Worm (Caenorhabditis elegans) whole organism, L2 larva: ENCODE measurements around the gene srg-3.

Experiments
- C34F6.9 ChIP-seq: fragments of 150-350 bp; optimal IDR thresholded peaks from 2 replicates; lab custom pipeline; 2014; ENCODE audit warnings: missing biosample characterization, missing genetic modification characterization
- F13H6.1 ChIP-seq: sonication (generic microtip); optimal IDR thresholded peaks from 2 replicates; lab custom pipeline; 2016; ENCODE audit warnings: missing genetic modification characterization, missing compliant biosample characterization
- R02D3.7 ChIP-seq: fragments of 150-350 bp; optimal IDR thresholded peaks from 2 replicates; lab custom pipeline; 2014; ENCODE audit warnings: missing biosample characterization, missing genetic modification characterization
- Y55F3AM.14 ChIP-seq: fragments of 200-800 bp; sonication (Bioruptor generic); optimal IDR thresholded peaks from 2 replicates; lab custom pipeline; 2018; ENCODE audit warnings: mild to moderate bottlenecking, missing genetic modification characterization, missing compliant biosample characterization
- ama-1 ChIP-seq: fragments of 150-350 bp; optimal IDR thresholded peaks from 2 replicates; lab custom pipeline; 2018; ENCODE audit warnings: inconsistent platforms
- blmp-1 ChIP-seq: sonication (generic microtip); optimal IDR thresholded peaks from 2 replicates; lab custom pipeline; 2017; ENCODE audit warnings: missing genetic modification characterization, mild to moderate bottlenecking, missing compliant biosample characterization, antibody characterized with exemption, moderate library complexity; ENCODE audit not compliant: insufficient read depth
- crh-2 ChIP-seq: sonication (generic microtip); optimal IDR thresholded peaks from 2 replicates; lab custom pipeline; 2017; ENCODE audit warnings: missing biosample characterization, missing genetic modification characterization
- dmd-4 ChIP-seq: sonication (generic microtip); optimal IDR thresholded peaks from 2 replicates; lab custom pipeline; 2017; ENCODE audit warnings: missing biosample characterization, missing genetic modification characterization
- egl-27 ChIP-seq: sonication (generic microtip); optimal IDR thresholded peaks from 3 replicates; lab custom pipeline; 2017; ENCODE audit warnings: missing biosample characterization, missing genetic modification reagents, missing genetic modification characterization
- elt-1 ChIP-seq: fragments of 150-350 bp; optimal IDR thresholded peaks from 2 replicates; lab custom pipeline; 2014; ENCODE audit warnings: missing biosample characterization, missing genetic modification characterization
- elt-3 ChIP-seq: sonication (generic microtip); optimal IDR thresholded peaks from 2 replicates; lab custom pipeline; 2017; ENCODE audit warnings: missing biosample characterization, missing genetic modification characterization
- fos-1 ChIP-seq: fragments of 150-350 bp; optimal IDR thresholded peaks from 2 replicates; lab custom pipeline; 2014; ENCODE audit warnings: missing biosample characterization, missing genetic modification characterization
- gmeb-1 ChIP-seq: fragments of 150-350 bp; optimal IDR thresholded peaks from 2 replicates; lab custom pipeline; 2014; ENCODE audit warnings: missing biosample characterization, missing genetic modification characterization
- lin-11 ChIP-seq: fragments of 150-350 bp; sonication (generic microtip); optimal IDR thresholded peaks from 2 replicates; lab custom pipeline; 2014; ENCODE audit warnings: missing biosample characterization, missing genetic modification characterization, inconsistent platforms, mixed read lengths
- lin-39 ChIP-seq: fragments of 150-350 bp; optimal IDR thresholded peaks from 2 replicates; lab custom pipeline; 2014; ENCODE audit warnings: missing biosample characterization, missing genetic modification reagents, missing genetic modification characterization
- lsy-2 ChIP-seq, 2 experiments: fragments of 150-350 bp in 1 of 2; sonication (generic microtip) in 1 of 2; optimal IDR thresholded peaks; 2 replicates each; lab custom pipeline; 2014 to 2017; ENCODE audit warnings: missing biosample characterization in 2 of 2, missing genetic modification characterization in 2 of 2
- mab-5 ChIP-seq: fragments of 150-350 bp; optimal IDR thresholded peaks from 2 replicates; lab custom pipeline; 2014; ENCODE audit warnings: missing biosample characterization, missing genetic modification characterization
- mdl-1 ChIP-seq, 2 experiments: fragments of 150-350 bp in 1 of 2; sonication (generic microtip) in 1 of 2; optimal IDR thresholded peaks; 2 replicates each; lab custom pipeline; 2017; ENCODE audit warnings: missing biosample characterization in 2 of 2, missing genetic modification characterization in 2 of 2
- nhr-10 ChIP-seq: sonication (generic microtip); optimal IDR thresholded peaks from 2 replicates; lab custom pipeline; 2017; ENCODE audit warnings: missing biosample characterization, missing genetic modification characterization
- nhr-12 ChIP-seq: fragments of 150-350 bp; optimal IDR thresholded peaks from 2 replicates; lab custom pipeline; 2014; ENCODE audit warnings: missing biosample characterization, missing genetic modification characterization
- nhr-129 ChIP-seq: fragments of 150-350 bp; optimal IDR thresholded peaks from 2 replicates; lab custom pipeline; 2014; ENCODE audit warnings: missing biosample characterization, missing genetic modification characterization
- nhr-21 ChIP-seq: fragments of 150-350 bp; optimal IDR thresholded peaks from 2 replicates; lab custom pipeline; 2014; ENCODE audit warnings: missing biosample characterization, missing genetic modification characterization
- nhr-237 ChIP-seq: fragments of 150-350 bp; optimal IDR thresholded peaks from 2 replicates; lab custom pipeline; 2014; ENCODE audit warnings: missing biosample characterization, missing genetic modification characterization
- nhr-25 ChIP-seq: fragments of 150-350 bp; sonication (generic microtip); optimal IDR thresholded peaks from 3 replicates; lab custom pipeline; 2014; ENCODE audit warnings: missing biosample characterization, missing genetic modification characterization
- nhr-77 ChIP-seq: fragments of 150-350 bp; optimal IDR thresholded peaks from 2 replicates; lab custom pipeline; 2014; ENCODE audit warnings: missing biosample characterization, missing genetic modification characterization
- peb-1 ChIP-seq: fragments of 150-350 bp; optimal IDR thresholded peaks from 2 replicates; lab custom pipeline; 2014; ENCODE audit warnings: missing biosample characterization, missing genetic modification characterization
- sem-4 ChIP-seq: fragments of 150-350 bp; optimal IDR thresholded peaks from 2 replicates; lab custom pipeline; 2014; ENCODE audit warnings: missing biosample characterization, missing genetic modification reagents, missing genetic modification characterization
- skn-1 ChIP-seq: sonication (generic microtip); optimal IDR thresholded peaks from 2 replicates; lab custom pipeline; 2017; ENCODE audit warnings: missing biosample characterization, missing genetic modification characterization
- snpc-4 ChIP-seq: fragments of 150-350 bp; optimal IDR thresholded peaks from 2 replicates; lab custom pipeline; 2014; ENCODE audit warnings: missing biosample characterization, missing genetic modification characterization
- unc-55 ChIP-seq: fragments of 150-350 bp; sonication (generic microtip); optimal IDR thresholded peaks from 3 replicates; lab custom pipeline; 2014; ENCODE audit warnings: missing biosample characterization, missing genetic modification reagents, missing genetic modification characterization
- zag-1 ChIP-seq: fragments of 150-350 bp; optimal IDR thresholded peaks from 2 replicates; lab custom pipeline; 2014; ENCODE audit warnings: missing biosample characterization, missing genetic modification characterization
- ztf-1 ChIP-seq: fragments of 200-800 bp; sonication (Bioruptor generic); conservative IDR thresholded peaks from 2 replicates; pipeline ENCODE4 v1.3.6; 2022; ENCODE audit warnings: missing genetic modification characterization, missing compliant biosample characterization

srg-3 gene

ce11 chrIII:6298131-6298530, 28.0 kb upstream of the srg-3 start, which contains the start of gene F47D12.3:
TSS of gene F47D12.3 (plus strand) at chrIII:6298461.
- TF ChIP-seq blmp-1, result no peak
- TF ChIP-seq elt-1 (tag; lab: Kevin White, UChicago), result no peak
- TF ChIP-seq R02D3.7, result no peak
- TF ChIP-seq snpc-4 (tag; lab: Kevin White, UChicago), result no peak
- no peak for TF ChIP-seq elt-3 (tag; lab: Kevin White, UChicago)
- no peak for TF ChIP-seq ama-1 (lab: Kevin White, UChicago)
- no peak for TF ChIP-seq ztf-1 (GFP tag; lab: Robert Waterston, UW)
- no peak for TF ChIP-seq nhr-129 (tag; lab: Kevin White, UChicago)
- TF ChIP-seq F13H6.1 (tag; lab: Kevin White, UChicago), result no peak
- TF ChIP-seq lin-39, result no peak
- TF ChIP-seq lin-11, result no peak
- no peak for TF ChIP-seq lsy-2 (tag; optimal IDR thresholded peaks at IDR 0.05; lab: Kevin White, UChicago)
- TF ChIP-seq mab-5 (tag; lab: Kevin White, UChicago), result no peak
- TF ChIP-seq mdl-1 (tag; optimal IDR thresholded peaks at IDR 0.05; lab: Kevin White, UChicago), result no peak
- TF ChIP-seq dmd-4 (tag; lab: Kevin White, UChicago), result no peak
- no peak for TF ChIP-seq nhr-237 (tag; lab: Kevin White, UChicago)
- TF ChIP-seq egl-27 (tag; lab: Kevin White, UChicago), result no peak
- no peak for TF ChIP-seq zag-1
- TF ChIP-seq gmeb-1 (tag; lab: Kevin White, UChicago), result no peak

ce11 chrIII:6297599-6297998, 27.4 kb upstream of the srg-3 start:
- TF ChIP-seq nhr-10 (tag; lab: Kevin White, UChicago) (no peak), zag-1 (peak; percentile 27), unc-55 (GFP tag; lab: Kevin White, UChicago) (peak; percentile 77)

- TF ChIP-seq sem-4 (tag; lab: Kevin White, UChicago) (no peak), nhr-10 (tag; lab: Kevin White, UChicago) (no peak), skn-1 (tag; lab: Kevin White, UChicago) (no peak), R02D3.7 (no peak), gmeb-1 (tag; lab: Kevin White, UChicago) (no peak), blmp-1 (no peak)
Observed at ce11 chrIII:6295972-6296700, 26.0 kb upstream of the srg-3 start, which contains the start of gene F47D12.7. TSS of gene F47D12.7 (minus strand) at chrIII:6296022.

- no peak for TF ChIP-seq elt-1 (tag; lab: Kevin White, UChicago)
- no peak for TF ChIP-seq nhr-12
- TF ChIP-seq egl-27 (tag; lab: Kevin White, UChicago), result no peak
- TF ChIP-seq fos-1 (tag; lab: Kevin White, UChicago), result peak; percentile 95
- no peak for TF ChIP-seq peb-1
- TF ChIP-seq nhr-21 (tag; lab: Kevin White, UChicago), result no peak
- TF ChIP-seq crh-2 (tag; lab: Kevin White, UChicago), result no peak
- no peak for TF ChIP-seq dmd-4 (tag; lab: Kevin White, UChicago)
Observed at ce11 chrIII:6290469-6291182, 20.4 kb upstream of the srg-3 start.

ce11 chrIII:6289366-6289765, 19.2 kb upstream of the srg-3 start:
- no peak for TF ChIP-seq nhr-77 (tag; lab: Kevin White, UChicago)
- no peak for TF ChIP-seq mdl-1 (tag; optimal IDR thresholded peaks at IDR 0.05; lab: Kevin White, UChicago)
- no peak for TF ChIP-seq ama-1 (lab: Kevin White, UChicago)
- TF ChIP-seq C34F6.9 (tag; lab: Kevin White, UChicago), result no peak
- TF ChIP-seq dmd-4 (tag; lab: Kevin White, UChicago), result no peak
- TF ChIP-seq nhr-129 (tag; lab: Kevin White, UChicago), result peak; percentile 2
- no peak for TF ChIP-seq Y55F3AM.14
- no peak for TF ChIP-seq nhr-10 (tag; lab: Kevin White, UChicago)
- no peak for TF ChIP-seq nhr-25
- TF ChIP-seq, all 48 proteins: peak for 1
